Fruit fly (Drosophila melanogaster) whole organism, embryonic: ENCODE measurements around the gene sing.

Source experiments
- CG12155 ChIP-seq: fragments of 200-800 bp; sonication (Bioruptor generic); optimal IDR thresholded peaks from 3 replicates; lab custom pipeline; 2016; ENCODE audit warnings: missing biosample characterization, missing genetic modification characterization
- CG12219 ChIP-seq: fragments of 200-800 bp; sonication (Bioruptor generic); optimal IDR thresholded peaks from 3 replicates; lab custom pipeline; 2018; ENCODE audit warnings: missing biosample characterization, mild to moderate bottlenecking, missing genetic modification characterization
- CG12391 ChIP-seq: fragments of 200-800 bp; sonication (Bioruptor generic); optimal IDR thresholded peaks from 3 replicates; lab custom pipeline; 2018; ENCODE audit warnings: missing biosample characterization, mild to moderate bottlenecking, missing genetic modification characterization, moderate library complexity
- CG13287 ChIP-seq: fragments of 200-800 bp; sonication (Bioruptor generic); IDR thresholded peaks from 2 replicates; pipeline ENCODE4 v1.3.6; 2022; ENCODE audit warnings: missing biosample characterization, missing genetic modification characterization; ENCODE audit not compliant: partially characterized antibody
- CG13624 ChIP-seq: fragments of 200-800 bp; sonication (Bioruptor generic); optimal IDR thresholded peaks from 2 replicates; lab custom pipeline; 2016; ENCODE audit warnings: missing biosample characterization, missing genetic modification characterization
- CG1603 ChIP-seq: fragments of 200-800 bp; sonication (Bioruptor generic); optimal IDR thresholded peaks from 2 replicates; lab custom pipeline; 2019; ENCODE audit warnings: missing biosample characterization, mild to moderate bottlenecking, missing genetic modification characterization, moderate library complexity
- CG17186 ChIP-seq: fragments of 200-800 bp; sonication (Bioruptor generic); optimal IDR thresholded peaks from 3 replicates; lab custom pipeline; 2017; ENCODE audit warnings: missing biosample characterization, missing genetic modification reagents, missing genetic modification characterization
- CG17328 ChIP-seq: fragments of 200-800 bp; sonication (Bioruptor generic); IDR thresholded peaks from 2 replicates; pipeline ENCODE4 v1.3.6; 2022; ENCODE audit warnings: missing biosample characterization, missing genetic modification characterization
- CG17361 ChIP-seq: fragments of 200-800 bp; sonication (Bioruptor generic); IDR thresholded peaks from 3 replicates; pipeline ENCODE4 v1.3.6; 2022; ENCODE audit warnings: missing biosample characterization, missing genetic modification characterization
- CG17568 ChIP-seq: fragments of 200-800 bp; sonication (Bioruptor generic); optimal IDR thresholded peaks from 2 replicates; lab custom pipeline; 2018; ENCODE audit warnings: missing biosample characterization, mild to moderate bottlenecking, missing genetic modification characterization, moderate library complexity
- CG18262 ChIP-seq: fragments of 200-800 bp; optimal IDR thresholded peaks from 3 replicates; lab custom pipeline; 2019; ENCODE audit warnings: missing biosample characterization, mild to moderate bottlenecking, missing genetic modification characterization, moderate library complexity
- CG18476 ChIP-seq: fragments of 200-800 bp; sonication (Bioruptor generic); optimal IDR thresholded peaks from 2 replicates; lab custom pipeline; 2016; ENCODE audit warnings: missing biosample characterization, mild to moderate bottlenecking, missing genetic modification characterization
- CG2129 ChIP-seq: fragments of 200-800 bp; sonication (Bioruptor generic); IDR thresholded peaks from 2 replicates; pipeline ENCODE4 v1.3.6; 2022; ENCODE audit warnings: missing biosample characterization, missing genetic modification characterization; ENCODE audit not compliant: partially characterized antibody
- CG2199 ChIP-seq: fragments of 200-800 bp; sonication (Bioruptor generic); IDR thresholded peaks from 3 replicates; pipeline ENCODE4 v1.3.6; 2022; ENCODE audit warnings: missing biosample characterization, missing genetic modification characterization
- CG3726 ChIP-seq: fragments of 200-800 bp; sonication (Bioruptor generic); IDR thresholded peaks from 3 replicates; pipeline ENCODE4, ENCODE4 v1.3.6; 2022; ENCODE audit warnings: missing biosample characterization, missing genetic modification characterization
- CG42726 ChIP-seq: fragments of 200-800 bp; sonication (Bioruptor generic); IDR thresholded peaks from 2 replicates; pipeline ENCODE4 v1.3.6; 2022; ENCODE audit warnings: missing biosample characterization, missing genetic modification characterization; ENCODE audit not compliant: partially characterized antibody
- CG4707 ChIP-seq: fragments of 200-800 bp; sonication (Bioruptor generic); optimal IDR thresholded peaks from 2 replicates; lab custom pipeline; 2018; ENCODE audit warnings: missing biosample characterization, mild to moderate bottlenecking, missing genetic modification characterization, moderate library complexity
- CG5953 ChIP-seq: fragments of 200-800 bp; sonication (Bioruptor generic); IDR thresholded peaks from 2 replicates; pipeline ENCODE4 v1.3.6; 2022; ENCODE audit warnings: missing biosample characterization, missing genetic modification characterization
- CG7963 ChIP-seq: fragments of 200-800 bp; sonication (Bioruptor generic); IDR thresholded peaks from 3 replicates; pipeline ENCODE4 v1.3.6; 2022; ENCODE audit warnings: missing biosample characterization, missing genetic modification characterization; ENCODE audit not compliant: partially characterized antibody
- CG7987 ChIP-seq: fragments of 200-800 bp; sonication (Bioruptor generic); optimal IDR thresholded peaks from 2 replicates; lab custom pipeline; 2018; ENCODE audit warnings: missing biosample characterization, mild to moderate bottlenecking, missing genetic modification characterization, moderate library complexity
- CG9727 ChIP-seq: fragments of 200-800 bp; sonication (Bioruptor generic); optimal IDR thresholded peaks from 3 replicates; lab custom pipeline; 2017; ENCODE audit warnings: missing biosample characterization, mild to moderate bottlenecking, missing genetic modification characterization
- CG9876 ChIP-seq: fragments of 200-800 bp; sonication (Bioruptor generic); optimal IDR thresholded peaks from 2 replicates; lab custom pipeline; 2016; ENCODE audit warnings: missing biosample characterization, missing genetic modification characterization
- Dll ChIP-seq: fragments of 200-800 bp; sonication (Bioruptor generic); IDR thresholded peaks from 4 replicates; pipeline ENCODE4 v1.3.6; 2022; ENCODE audit warnings: missing biosample characterization, missing genetic modification characterization; ENCODE audit not compliant: partially characterized antibody
- Elba2 ChIP-seq: fragments of 200-800 bp; sonication (Bioruptor generic); optimal IDR thresholded peaks from 3 replicates; lab custom pipeline; 2016; ENCODE audit warnings: missing biosample characterization, missing genetic modification characterization
- Hmx ChIP-seq: fragments of 200-800 bp; sonication (Bioruptor generic); optimal IDR thresholded peaks from 2 replicates; lab custom pipeline; 2016; ENCODE audit warnings: missing biosample characterization, missing genetic modification characterization
- MTF-1 ChIP-seq: fragments of 200-800 bp; sonication (Bioruptor generic); optimal IDR thresholded peaks from 2 replicates; lab custom pipeline; 2018; ENCODE audit warnings: missing biosample characterization, mild to moderate bottlenecking, missing genetic modification characterization, borderline replicate concordance
- Mrtf ChIP-seq: fragments of 200-800 bp; sonication (Bioruptor generic); IDR thresholded peaks from 3 replicates; pipeline ENCODE4 v1.3.6; 2022; ENCODE audit warnings: missing biosample characterization, missing genetic modification characterization
- Neu2 ChIP-seq: fragments of 200-800 bp; sonication (Bioruptor generic); optimal IDR thresholded peaks from 3 replicates; lab custom pipeline; 2016; ENCODE audit warnings: missing biosample characterization, missing genetic modification characterization, borderline replicate concordance
- Pdp1 ChIP-seq, 2 experiments: fragments of 200-800 bp; sonication (Bioruptor generic); optimal IDR thresholded peaks; 3 replicates each; lab custom pipeline; 2016; ENCODE audit warnings: missing biosample characterization in 2 of 2, missing genetic modification characterization in 2 of 2, mild to moderate bottlenecking in 1 of 2, moderate library complexity in 1 of 2
- Sox100B ChIP-seq: fragments of 200-800 bp; sonication (Bioruptor generic); optimal IDR thresholded peaks from 3 replicates; lab custom pipeline; 2018; ENCODE audit warnings: missing biosample characterization, mild to moderate bottlenecking, missing genetic modification characterization
- Trl ChIP-seq, 3 experiments: fragments of >200 bp in 2 of 3; fragments of 200-800 bp in 1 of 3; sonication (Bioruptor generic) in 1 of 3; optimal IDR thresholded peaks; 2 replicates in 1 of 3; 3 replicates in 2 of 3; lab custom pipeline; 2016 to 2017; ENCODE audit warnings: missing biosample characterization in 1 of 3, missing genetic modification characterization in 1 of 3
- Usf ChIP-seq: fragments of 200-800 bp; sonication (Bioruptor generic); optimal IDR thresholded peaks from 2 replicates; lab custom pipeline; 2017; ENCODE audit warnings: missing genotype, missing biosample characterization, missing genetic modification characterization
- Xrp1 ChIP-seq: fragments of 200-800 bp; sonication (Bioruptor generic); IDR thresholded peaks from 2 replicates; pipeline ENCODE4 v1.3.6; 2022; ENCODE audit warnings: missing biosample characterization, missing genetic modification characterization
- bcd ChIP-seq: fragments of 200-800 bp; sonication (Bioruptor generic); optimal IDR thresholded peaks from 2 replicates; lab custom pipeline; 2017; ENCODE audit warnings: missing biosample characterization, mild to moderate bottlenecking, missing genetic modification characterization
- chm ChIP-seq: fragments of 200-800 bp; sonication (Bioruptor generic); IDR thresholded peaks from 2 replicates; pipeline ENCODE4 v1.3.6; 2022; ENCODE audit warnings: missing biosample characterization, missing genetic modification characterization
- croc ChIP-seq: fragments of 200-800 bp; sonication (Bioruptor generic); conservative IDR thresholded peaks from 3 replicates; pipeline ENCODE4 v1.3.6; 2022; ENCODE audit warnings: missing biosample characterization, missing genetic modification characterization
- eve ChIP-seq, 2 experiments: fragments of >200 bp; optimal IDR thresholded peaks; 2 replicates each; lab custom pipeline; 2017; ENCODE audit warnings: missing biosample characterization in 2 of 2, missing genetic modification characterization in 2 of 2
- maf-S ChIP-seq: fragments of 200-800 bp; sonication (Bioruptor generic); optimal IDR thresholded peaks from 2 replicates; lab custom pipeline; 2016; ENCODE audit warnings: missing biosample characterization, missing genetic modification characterization
- mirr ChIP-seq: fragments of 200-800 bp; sonication (Bioruptor generic); optimal IDR thresholded peaks from 3 replicates; lab custom pipeline; 2018; ENCODE audit warnings: missing biosample characterization, mild to moderate bottlenecking, missing genetic modification characterization
- pan ChIP-seq, 4 experiments: fragments of >200 bp in 3 of 4; fragments of 200-800 bp in 1 of 4; sonication (Bioruptor generic) in 1 of 4; optimal IDR thresholded peaks in 3 of 4; IDR thresholded peaks in 1 of 4; 2 replicates each; pipeline versions ENCODE4 v1.3.6 to Lab custom; 2017 to 2022; ENCODE audit warnings: missing biosample characterization in 2 of 4, missing genetic modification characterization in 2 of 4, mixed read lengths in 1 of 4
- pho ChIP-seq: fragments of 200-800 bp; sonication (Bioruptor generic); optimal IDR thresholded peaks from 2 replicates; lab custom pipeline; 2016; ENCODE audit warnings: missing biosample characterization, missing genetic modification characterization
- pnt ChIP-seq: fragments of 200-800 bp; sonication (Bioruptor generic); optimal IDR thresholded peaks from 3 replicates; lab custom pipeline; 2016; ENCODE audit warnings: missing biosample characterization, missing genetic modification characterization
- salm ChIP-seq: fragments of 200-800 bp; sonication (Bioruptor generic); optimal IDR thresholded peaks from 2 replicates; lab custom pipeline; 2018; ENCODE audit warnings: missing biosample characterization, mild to moderate bottlenecking, missing genetic modification characterization
- sc ChIP-seq, 3 experiments: fragments of >200 bp in 2 of 3; fragments of 200-800 bp in 1 of 3; sonication (Bioruptor generic) in 1 of 3; optimal IDR thresholded peaks; 2 replicates in 2 of 3; 3 replicates in 1 of 3; lab custom pipeline; 2017; ENCODE audit warnings: mild to moderate bottlenecking in 1 of 3, missing biosample characterization in 1 of 3, missing genetic modification characterization in 1 of 3, missing genetic modification reagents in 1 of 3
- sob ChIP-seq: fragments of 200-800 bp; sonication (Bioruptor generic); IDR thresholded peaks from 2 replicates; pipeline ENCODE4 v1.3.6; 2022; ENCODE audit warnings: missing biosample characterization, missing genetic modification characterization
- sqz ChIP-seq: fragments of 200-800 bp; sonication (Bioruptor generic); optimal IDR thresholded peaks from 3 replicates; lab custom pipeline; 2018; ENCODE audit warnings: missing biosample characterization, mild to moderate bottlenecking, missing genetic modification characterization
- tx ChIP-seq: fragments of 200-800 bp; sonication (Bioruptor generic); optimal IDR thresholded peaks from 2 replicates; lab custom pipeline; 2016; ENCODE audit warnings: missing biosample characterization, missing genetic modification characterization
- vnd ChIP-seq: fragments of 200-800 bp; sonication (Bioruptor generic); IDR thresholded peaks from 3 replicates; pipeline ENCODE4 v1.3.6; 2022; ENCODE audit warnings: missing biosample characterization, missing genetic modification characterization; ENCODE audit not compliant: partially characterized antibody

sing gene

DNA sequence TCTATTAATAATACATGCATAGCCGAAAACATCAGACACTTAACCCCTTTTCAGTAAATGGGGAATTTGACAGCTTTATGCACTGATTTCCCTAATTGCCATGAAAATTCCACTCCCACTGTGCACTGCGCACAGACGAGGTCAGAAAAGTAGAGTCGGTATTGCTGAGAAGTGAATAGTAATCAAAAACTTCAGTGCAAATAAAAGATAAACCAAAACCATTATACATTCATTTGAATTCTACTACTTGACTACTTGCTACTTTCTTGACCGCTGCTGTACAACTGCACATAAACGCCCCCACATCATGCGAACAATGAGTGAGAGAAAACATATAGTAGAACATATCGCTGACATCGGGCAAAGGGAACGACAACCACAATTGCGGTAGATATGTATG, 12.3 kb downstream of the sing start (continued):
- TF ChIP-seq sc (optimal IDR thresholded peaks at IDR 0.05; lab: Kevin White, UChicago) (no peak), sc (GFP tag; optimal IDR thresholded peaks at IDR 0.05; lab: Kevin White, UChicago) (peak; percentile 81), CG7987 (GFP tag; lab: Kevin White, UChicago) (peak; percentile 64), vnd (GFP tag; lab: Robert Waterston, UW) (no peak), CG9876 (peak; percentile 76), CG1603 (tag; lab: Kevin White, UChicago) (peak; percentile 94), CG12219 (GFP tag; lab: Kevin White, UChicago) (peak; percentile 86), CG18262 (tag; lab: Kevin White, UChicago) (peak; percentile 89), tx (peak; percentile 78), Hmx (GFP tag; lab: Kevin White, UChicago) (no peak), sob (GFP tag; lab: Robert Waterston, UW) (peak; percentile 83), croc (peak; percentile 83), Trl (optimal IDR thresholded peaks at IDR 0.05; lab: Kevin White, UChicago) (no peak), Trl (GFP tag; optimal IDR thresholded peaks at IDR 0.05; lab: Kevin White, UChicago) (peak; percentile 90), CG3726 (GFP tag; lab: Robert Waterston, UW) (peak; percentile 84), Neu2 (no peak), chm (GFP tag; lab: Robert Waterston, UW) (peak; percentile 93), Dll (GFP tag; lab: Robert Waterston, UW) (no peak), Sox100B (GFP tag; lab: Kevin White, UChicago) (peak; percentile 80), CG13624 (peak; percentile 63), eve (GFP tag; optimal IDR thresholded peaks at IDR 0.05; lab: Kevin White, UChicago) (peak in 1 of 2 experiments; percentile 93), Elba2 (GFP tag; lab: Kevin White, UChicago) (no peak), Pdp1 (GFP tag; optimal IDR thresholded peaks at IDR 0.05; lab: Kevin White, UChicago) (peak; percentile 80 to 85), CG13287 (no peak), salm (tag; lab: Kevin White, UChicago) (peak; percentile 80), bcd (GFP tag; lab: Kevin White, UChicago) (peak; percentile 78), CG5953 (GFP tag; lab: Robert Waterston, UW) (peak; percentile 82), pnt (peak; percentile 88), CG2129 (GFP tag; lab: Robert Waterston, UW) (no peak), mirr (GFP tag; lab: Kevin White, UChicago) (no peak), Usf (GFP tag; lab: Kevin White, UChicago) (peak; percentile 45), CG7963 (GFP tag; lab: Robert Waterston, UW) (no peak), CG12391 (tag; lab: Kevin White, UChicago) (peak; percentile 87), CG17328 (GFP tag; lab: Robert Waterston, UW) (peak; percentile 94), CG17186 (peak; percentile 35), pan (optimal IDR thresholded peaks at IDR 0.05; lab: Kevin White, UChicago) (no peak), pan (GFP tag; optimal IDR thresholded peaks at IDR 0.05 in 1 of 2, IDR thresholded peaks at IDR 0.05 in 1 of 2) (peak in 1 of 2 experiments; percentile 88), sqz (peak; percentile 56), CG4707 (peak; percentile 84), CG42726 (GFP tag; lab: Robert Waterston, UW) (no peak), Xrp1 (GFP tag; lab: Robert Waterston, UW) (peak; percentile 91), pho (peak; percentile 57), MTF-1 (GFP tag; lab: Kevin White, UChicago) (peak; percentile 75), maf-S (GFP tag; lab: Kevin White, UChicago) (peak; percentile 73), CG17568 (GFP tag; lab: Kevin White, UChicago) (peak; percentile 79), CG2199 (peak; percentile 91), Mrtf (GFP tag; lab: Robert Waterston, UW) (peak; percentile 79), CG12155 (GFP tag; lab: Kevin White, UChicago) (peak; percentile 58), CG18476 (GFP tag; lab: Kevin White, UChicago) (peak; percentile 69), CG17361 (peak; percentile 85), CG9727 (peak; percentile 75)
